Fruit fly (Drosophila melanogaster): ENCODE measurements around the gene CG34043.

CG34043 gene

DNA sequence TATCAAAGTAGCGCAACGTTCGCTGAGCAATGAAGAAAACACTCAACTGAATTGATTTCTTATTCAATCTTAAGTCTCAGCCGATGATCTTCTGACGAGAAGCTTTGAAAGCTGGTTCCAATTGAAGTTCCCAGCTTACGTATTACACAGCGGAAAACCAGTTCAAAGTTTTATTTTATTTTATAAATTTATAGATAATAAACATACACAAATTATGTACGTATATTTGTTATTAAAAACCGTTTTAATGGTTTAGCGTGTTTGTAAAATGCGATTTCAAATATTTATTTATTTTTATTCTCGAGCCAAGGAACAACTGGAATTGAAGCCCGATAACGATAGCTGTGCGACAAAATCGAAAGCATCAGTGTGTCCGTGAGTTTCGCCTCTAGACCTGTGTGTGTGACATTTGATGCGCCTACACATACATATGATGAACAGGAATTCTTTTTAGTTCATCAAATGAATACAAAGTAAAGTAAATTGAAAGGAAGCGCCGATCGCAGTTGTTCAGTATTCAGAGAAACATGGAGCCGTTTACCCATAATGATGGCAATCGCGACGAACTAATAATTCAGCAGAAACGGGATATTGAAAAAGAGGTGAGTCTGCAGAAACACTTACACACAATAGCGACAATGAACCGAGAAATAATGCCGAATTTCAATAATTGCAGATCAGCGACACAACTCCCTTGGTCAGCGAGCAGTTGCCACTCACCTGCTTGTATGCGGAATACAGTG lies 26.0 kb upstream of the CG34043 start, which contains the start of the genes CG5390 and CG4968 (continued):
- no peak for TF ChIP-seq Hey (tag; optimal IDR thresholded peaks at IDR 0.05)
- TF ChIP-seq CG1233 (GFP tag; optimal IDR thresholded peaks at IDR 0.05) = peak; percentile 46
- TF ChIP-seq dati (GFP tag; IDR thresholded peaks at IDR 0.05) = no peak
- TF ChIP-seq ato (GFP tag; IDR thresholded peaks at IDR 0.05; ENCODE audit: partially characterized antibody) = peak; percentile 27; the same call in 1 of the 2 replicates
- peak; percentile 63; the same call in 1 of the 3 replicates for TF ChIP-seq z (GFP tag; IDR thresholded peaks at IDR 0.05)
- peak; percentile 79 for TF ChIP-seq corto (GFP tag; optimal IDR thresholded peaks at IDR 0.05)
- 0 out of 3 replicates have a peak, but pooled peaks have one; percentile 24 for TF ChIP-seq Opbp (GFP tag; IDR thresholded peaks at IDR 0.05; ENCODE audit: partially characterized antibody)
- peak; percentile 14 for TF ChIP-seq CG13123 (GFP tag; optimal IDR thresholded peaks at IDR 0.05)
- TF ChIP-seq kah (GFP tag; optimal IDR thresholded peaks at IDR 0.05) = no peak
- no peak for TF ChIP-seq TFAM (GFP tag; optimal IDR thresholded peaks at IDR 0.05)
- peak; percentile 85 for TF ChIP-seq YL-1 (GFP tag; optimal IDR thresholded peaks at IDR 0.05)
- TF ChIP-seq Aef1 (GFP tag; IDR thresholded peaks at IDR 0.05) = peak; percentile 38; the same call in 1 of the 3 replicates
- peak; percentile 88 for TF ChIP-seq lbe (GFP tag; optimal IDR thresholded peaks at IDR 0.05)
- peak; percentile 60 for TF ChIP-seq BEAF-32 (GFP tag; optimal IDR thresholded peaks at IDR 0.05)
- no peak for TF ChIP-seq gt (GFP tag; IDR thresholded peaks at IDR 0.05)
- peak; percentile 19 for TF ChIP-seq cato (GFP tag; optimal IDR thresholded peaks at IDR 0.05; ENCODE audit: borderline replicate concordance)
- peak; percentile 55 for TF ChIP-seq CG13775 (GFP tag; optimal IDR thresholded peaks at IDR 0.05)
- 0 out of 2 replicates have a peak, but pooled peaks have one; percentile 17 for TF ChIP-seq ssp (GFP tag; IDR thresholded peaks at IDR 0.05)
- TF ChIP-seq zen2 (GFP tag; IDR thresholded peaks at IDR 0.05; ENCODE audit: partially characterized antibody) = no peak; the same call in 2 of the 3 replicates
- TF ChIP-seq CG4424 (GFP tag; optimal IDR thresholded peaks at IDR 0.05) = peak; percentile 57
- peak; percentile 94 for TF ChIP-seq pfk (GFP tag; optimal IDR thresholded peaks at IDR 0.05)
- peak; percentile 58 for TF ChIP-seq Dp (GFP tag; optimal IDR thresholded peaks at IDR 0.05)
- peak; percentile 72 for TF ChIP-seq sug (tag; optimal IDR thresholded peaks at IDR 0.05)
- peak; percentile 71 for TF ChIP-seq CG1603 (tag; optimal IDR thresholded peaks at IDR 0.05)
- TF ChIP-seq Dfd (GFP tag; optimal IDR thresholded peaks at IDR 0.05) = no peak
- no peak for TF ChIP-seq Oaz (GFP tag; IDR thresholded peaks at IDR 0.05)
- peak; percentile 73 for TF ChIP-seq CG13287 (GFP tag; IDR thresholded peaks at IDR 0.05; ENCODE audit: partially characterized antibody)
- no peak for TF ChIP-seq CG5245 (GFP tag; optimal IDR thresholded peaks at IDR 0.05)
- TF ChIP-seq CG4617 (GFP tag; optimal IDR thresholded peaks at IDR 0.05; ENCODE audit: borderline replicate concordance) = peak; percentile 72
- TF ChIP-seq CG1024 (GFP tag; IDR thresholded peaks at IDR 0.05) = peak; percentile 17; the same call in 1 of the 2 replicates
- no peak for TF ChIP-seq dm (GFP tag; optimal IDR thresholded peaks at IDR 0.05)
- no peak for TF ChIP-seq Atf3 (GFP tag; optimal IDR thresholded peaks at IDR 0.05)
- TF ChIP-seq trem (tag; optimal IDR thresholded peaks at IDR 0.05) = peak; percentile 95
- TF ChIP-seq CG11695 (GFP tag; IDR thresholded peaks at IDR 0.05) = peak; percentile 72; the same call in 2 of the 3 replicates
- TF ChIP-seq CG7271 (tag; optimal IDR thresholded peaks at IDR 0.05) = no peak
- no peak for TF ChIP-seq CG7786 (GFP tag; optimal IDR thresholded peaks at IDR 0.05)
- no peak for TF ChIP-seq fd102C (GFP tag; optimal IDR thresholded peaks at IDR 0.05)
- TF ChIP-seq gem (tag; optimal IDR thresholded peaks at IDR 0.05) = peak; percentile 87
- no peak for TF ChIP-seq CG42726 (GFP tag; IDR thresholded peaks at IDR 0.05; ENCODE audit: partially characterized antibody)
- 0 out of 3 replicates have a peak, but pooled peaks have one; percentile 48 for TF ChIP-seq zfh1 (GFP tag; IDR thresholded peaks at IDR 0.05)
- TF ChIP-seq Hr78 (GFP tag; optimal IDR thresholded peaks at IDR 0.05) = peak in 1 of 2 experiments; percentile 20
- peak; percentile 38 for TF ChIP-seq CG18619 (GFP tag; optimal IDR thresholded peaks at IDR 0.05)
- 0 out of 3 replicates have a peak, but pooled peaks have one; percentile 54 for TF ChIP-seq ken (GFP tag; IDR thresholded peaks at IDR 0.05)
- TF ChIP-seq Myb (GFP tag; optimal IDR thresholded peaks at IDR 0.05) = peak; percentile 4
- peak; percentile 70 for TF ChIP-seq CG14710 (tag; optimal IDR thresholded peaks at IDR 0.05)
- TF ChIP-seq E2f2 (GFP tag; IDR thresholded peaks at IDR 0.05) = peak; percentile 70
- no peak for TF ChIP-seq gsb-n (tag; optimal IDR thresholded peaks at IDR 0.05)
- no peak for TF ChIP-seq CG18764 (GFP tag; optimal IDR thresholded peaks at IDR 0.05)
